Fruit fly (Drosophila melanogaster) whole organism, embryonic: ENCODE data around the gene CG11882.

Source experiments
- Bdp1 ChIP-seq: fragments of 200-800 bp; sonication (Bioruptor generic); optimal IDR thresholded peaks from 3 replicates; lab custom pipeline; 2016; ENCODE audit warnings: missing biosample characterization, missing genetic modification characterization
- CG11456 ChIP-seq: fragments of 200-800 bp; sonication (Bioruptor generic); IDR thresholded peaks from 3 replicates; pipeline ENCODE4 v1.3.6; 2022; ENCODE audit warnings: missing biosample characterization, missing genetic modification characterization
- CG11695 ChIP-seq: fragments of 200-800 bp; sonication (Bioruptor generic); IDR thresholded peaks from 3 replicates; pipeline ENCODE4 v1.3.6; 2022; ENCODE audit warnings: missing biosample characterization, missing genetic modification characterization
- CG12219 ChIP-seq: fragments of 200-800 bp; sonication (Bioruptor generic); optimal IDR thresholded peaks from 3 replicates; lab custom pipeline; 2018; ENCODE audit warnings: missing biosample characterization, mild to moderate bottlenecking, missing genetic modification characterization
- CG12391 ChIP-seq: fragments of 200-800 bp; sonication (Bioruptor generic); optimal IDR thresholded peaks from 3 replicates; lab custom pipeline; 2018; ENCODE audit warnings: missing biosample characterization, mild to moderate bottlenecking, missing genetic modification characterization, moderate library complexity
- CG13287 ChIP-seq: fragments of 200-800 bp; sonication (Bioruptor generic); IDR thresholded peaks from 2 replicates; pipeline ENCODE4 v1.3.6; 2022; ENCODE audit warnings: missing biosample characterization, missing genetic modification characterization; ENCODE audit not compliant: partially characterized antibody
- CG13424 ChIP-seq: fragments of 200-800 bp; sonication (Bioruptor generic); optimal IDR thresholded peaks from 2 replicates; lab custom pipeline; 2019; ENCODE audit warnings: missing biosample characterization, mild to moderate bottlenecking, missing genetic modification characterization, moderate library complexity
- CG15269 ChIP-seq: fragments of 200-800 bp; sonication (Bioruptor generic); optimal IDR thresholded peaks from 2 replicates; lab custom pipeline; 2018; ENCODE audit warnings: missing biosample characterization, mild to moderate bottlenecking, missing genetic modification characterization, moderate library complexity
- CG1529 ChIP-seq: fragments of 200-800 bp; sonication (Bioruptor generic); optimal IDR thresholded peaks from 3 replicates; lab custom pipeline; 2018; ENCODE audit warnings: missing biosample characterization, missing genetic modification characterization
- CG17802 ChIP-seq: fragments of 200-800 bp; sonication (Bioruptor generic); optimal IDR thresholded peaks from 2 replicates; lab custom pipeline; 2018; ENCODE audit warnings: missing biosample characterization, mild to moderate bottlenecking, missing genetic modification characterization, moderate library complexity
- CG18476 ChIP-seq: fragments of 200-800 bp; sonication (Bioruptor generic); optimal IDR thresholded peaks from 2 replicates; lab custom pipeline; 2016; ENCODE audit warnings: missing biosample characterization, mild to moderate bottlenecking, missing genetic modification characterization
- CG18619 ChIP-seq: fragments of 200-800 bp; sonication (Bioruptor generic); optimal IDR thresholded peaks from 3 replicates; lab custom pipeline; 2017; ENCODE audit warnings: missing biosample characterization, mild to moderate bottlenecking, missing genetic modification characterization
- CG18764 ChIP-seq: fragments of 200-800 bp; sonication (Bioruptor generic); optimal IDR thresholded peaks from 3 replicates; lab custom pipeline; 2016; ENCODE audit warnings: missing biosample characterization, missing genetic modification characterization
- CG2120 ChIP-seq: fragments of 200-800 bp; sonication (Bioruptor generic); optimal IDR thresholded peaks from 3 replicates; lab custom pipeline; 2016; ENCODE audit warnings: missing biosample characterization, missing genetic modification characterization
- CG3838 ChIP-seq: fragments of 200-800 bp; sonication (Bioruptor generic); optimal IDR thresholded peaks from 3 replicates; lab custom pipeline; 2016; ENCODE audit warnings: missing biosample characterization, missing genetic modification characterization
- CG3847 ChIP-seq: fragments of 200-800 bp; sonication (Bioruptor generic); IDR thresholded peaks from 2 replicates; pipeline ENCODE4 v1.3.6; 2022; ENCODE audit warnings: missing biosample characterization, missing genetic modification characterization
- CG4424 ChIP-seq: fragments of 200-800 bp; sonication (Bioruptor generic); optimal IDR thresholded peaks from 3 replicates; lab custom pipeline; 2016; ENCODE audit warnings: missing biosample characterization, missing genetic modification characterization
- CG6175 ChIP-seq: fragments of 200-800 bp; sonication (Bioruptor generic); IDR thresholded peaks from 3 replicates; pipeline ENCODE4 v1.3.6; 2022; ENCODE audit warnings: missing biosample characterization, missing genetic modification characterization
- CG7928 ChIP-seq: fragments of 200-800 bp; sonication (Bioruptor generic); optimal IDR thresholded peaks from 2 replicates; lab custom pipeline; 2017; ENCODE audit warnings: missing biosample characterization, mild to moderate bottlenecking, missing genetic modification characterization
- CG8924 ChIP-seq: fragments of 200-800 bp; optimal IDR thresholded peaks from 3 replicates; lab custom pipeline; 2019; ENCODE audit warnings: missing biosample characterization, mild to moderate bottlenecking, missing genetic modification characterization, moderate library complexity
- CrebB ChIP-seq: fragments of 200-800 bp; sonication (Bioruptor generic); optimal IDR thresholded peaks from 3 replicates; lab custom pipeline; 2018; ENCODE audit warnings: missing biosample characterization, mild to moderate bottlenecking, missing genetic modification characterization
- D ChIP-seq, 2 experiments: fragments of 200-800 bp in 1 of 2; fragments of >200 bp in 1 of 2; sonication (Bioruptor generic) in 1 of 2; optimal IDR thresholded peaks; 2 replicates in 1 of 2; 3 replicates in 1 of 2; lab custom pipeline; 2017; ENCODE audit warnings: mild to moderate bottlenecking in 1 of 2, missing biosample characterization in 1 of 2, missing genetic modification characterization in 1 of 2, missing genetic modification reagents in 1 of 2
- Deaf1 ChIP-seq: fragments of 200-800 bp; optimal IDR thresholded peaks from 3 replicates; lab custom pipeline; 2019; ENCODE audit warnings: missing biosample characterization, mild to moderate bottlenecking, missing genetic modification characterization, moderate library complexity
- HLH3B ChIP-seq: fragments of 200-800 bp; sonication (Bioruptor generic); IDR thresholded peaks from 2 replicates; pipeline ENCODE4 v1.3.6; 2022; ENCODE audit warnings: missing biosample characterization, missing genetic modification characterization
- Hr51 ChIP-seq, 2 experiments: fragments of 200-800 bp; sonication (Bioruptor generic); optimal IDR thresholded peaks; 2 replicates in 1 of 2; 3 replicates in 1 of 2; lab custom pipeline; 2016 to 2018; ENCODE audit warnings: missing biosample characterization in 2 of 2, missing genetic modification characterization in 2 of 2, mild to moderate bottlenecking in 1 of 2, moderate library complexity in 1 of 2
- Med ChIP-seq: fragments of 200-800 bp; sonication (Bioruptor generic); peaks from one replicate; lab custom pipeline; 2016; ENCODE audit warnings: missing biosample characterization, missing genetic modification characterization, mild to moderate bottlenecking, inconsistent platforms, moderate library complexity
- NFAT ChIP-seq: fragments of 200-800 bp; sonication (Bioruptor generic); IDR thresholded peaks from 2 replicates; pipeline ENCODE4 v1.3.6; 2022; ENCODE audit warnings: missing biosample characterization, missing genetic modification characterization
- NK7.1 ChIP-seq: fragments of 200-800 bp; sonication (Bioruptor generic); optimal IDR thresholded peaks from 3 replicates; lab custom pipeline; 2016; ENCODE audit warnings: missing biosample characterization, missing genetic modification characterization
- Oaz ChIP-seq: fragments of 200-800 bp; sonication (Bioruptor generic); IDR thresholded peaks from 2 replicates; pipeline ENCODE4 v1.3.6; 2022; ENCODE audit warnings: missing biosample characterization, missing genetic modification characterization
- Sox102F ChIP-seq: fragments of 200-800 bp; sonication (Bioruptor generic); optimal IDR thresholded peaks from 2 replicates; lab custom pipeline; 2018; ENCODE audit warnings: missing biosample characterization, mild to moderate bottlenecking, missing genetic modification characterization, moderate library complexity
- Trl ChIP-seq, 3 experiments: fragments of >200 bp in 2 of 3; fragments of 200-800 bp in 1 of 3; sonication (Bioruptor generic) in 1 of 3; optimal IDR thresholded peaks; 2 replicates in 1 of 3; 3 replicates in 2 of 3; lab custom pipeline; 2016 to 2017; ENCODE audit warnings: missing biosample characterization in 1 of 3, missing genetic modification characterization in 1 of 3
- abd-A ChIP-seq: fragments of 200-800 bp; sonication (Bioruptor generic); optimal IDR thresholded peaks from 3 replicates; lab custom pipeline; 2019; ENCODE audit warnings: missing biosample characterization, mild to moderate bottlenecking, missing genetic modification characterization, moderate library complexity
- br ChIP-seq: fragments of >200 bp; optimal IDR thresholded peaks from 2 replicates; lab custom pipeline; 2017
- bsh ChIP-seq, 2 experiments: fragments of 200-800 bp; sonication (Bioruptor generic); optimal IDR thresholded peaks; 2 replicates each; lab custom pipeline; 2017 to 2018; ENCODE audit warnings: mild to moderate bottlenecking in 2 of 2, missing biosample characterization in 2 of 2, missing genetic modification characterization in 2 of 2, moderate library complexity in 1 of 2
- cas ChIP-seq: fragments of 200-800 bp; sonication (Bioruptor generic); IDR thresholded peaks from 2 replicates; pipeline ENCODE4 v1.3.6; 2022; ENCODE audit warnings: missing biosample characterization, missing genetic modification characterization
- dysf ChIP-seq: fragments of 200-800 bp; sonication (Bioruptor generic); IDR thresholded peaks from 3 replicates; pipeline ENCODE4 v1.3.6; 2022; ENCODE audit warnings: missing biosample characterization, missing genetic modification characterization
- ems ChIP-seq: fragments of 200-800 bp; sonication (Bioruptor generic); optimal IDR thresholded peaks from 3 replicates; lab custom pipeline; 2016; ENCODE audit warnings: missing biosample characterization, missing genetic modification characterization
- gcm2 ChIP-seq: fragments of 200-800 bp; sonication (Bioruptor generic); optimal IDR thresholded peaks from 2 replicates; lab custom pipeline; 2016; ENCODE audit warnings: missing biosample characterization, missing genetic modification characterization
- gsb-n ChIP-seq: fragments of 200-800 bp; sonication (Bioruptor generic); optimal IDR thresholded peaks from 3 replicates; lab custom pipeline; 2018; ENCODE audit warnings: missing biosample characterization, mild to moderate bottlenecking, missing genetic modification characterization
- h ChIP-seq: fragments of >200 bp; optimal IDR thresholded peaks from 2 replicates; lab custom pipeline; 2017
- hbn ChIP-seq: fragments of 200-800 bp; sonication (Bioruptor generic); IDR thresholded peaks from 2 replicates; pipeline ENCODE4 v1.3.6; 2022; ENCODE audit warnings: missing biosample characterization, missing genetic modification characterization; ENCODE audit not compliant: partially characterized antibody
- kah ChIP-seq: fragments of 200-800 bp; sonication (Bioruptor generic); optimal IDR thresholded peaks from 2 replicates; lab custom pipeline; 2018; ENCODE audit warnings: missing biosample characterization, mild to moderate bottlenecking, missing genetic modification characterization
- kay ChIP-seq: fragments of 200-800 bp; sonication (Bioruptor generic); optimal IDR thresholded peaks from 2 replicates; lab custom pipeline; 2016; ENCODE audit warnings: missing biosample characterization, missing genetic modification characterization
- mam ChIP-seq: fragments of 200-800 bp; sonication (Bioruptor generic); optimal IDR thresholded peaks from 3 replicates; lab custom pipeline; 2016; ENCODE audit warnings: missing biosample characterization, missing genetic modification characterization
- odd ChIP-seq: fragments of 200-800 bp; sonication (Bioruptor generic); optimal IDR thresholded peaks from 2 replicates; lab custom pipeline; 2017; ENCODE audit warnings: missing biosample characterization, mild to moderate bottlenecking, missing genetic modification characterization
- pum ChIP-seq: fragments of 200-800 bp; sonication (Bioruptor generic); optimal IDR thresholded peaks from 2 replicates; lab custom pipeline; 2016; ENCODE audit warnings: missing biosample characterization, missing genetic modification characterization
- scrt ChIP-seq: fragments of 200-800 bp; sonication (Bioruptor generic); optimal IDR thresholded peaks from 2 replicates; lab custom pipeline; 2018; ENCODE audit warnings: missing biosample characterization, mild to moderate bottlenecking, missing genetic modification characterization, moderate library complexity
- vfl ChIP-seq: fragments of 200-800 bp; sonication (Bioruptor generic); optimal IDR thresholded peaks from 2 replicates; lab custom pipeline; 2016; ENCODE audit warnings: missing biosample characterization, missing genetic modification characterization
- zen2 ChIP-seq: fragments of 200-800 bp; sonication (Bioruptor generic); IDR thresholded peaks from 3 replicates; pipeline ENCODE4 v1.3.6; 2022; ENCODE audit warnings: missing biosample characterization, missing genetic modification characterization; ENCODE audit not compliant: partially characterized antibody

The CG11882 gene

dm6 chr3R:29112398-29113150 is 35.4 kb downstream of the CG11882 start, which contains the start of the genes alpha-Man-Ib and Pdhb (continued):
- TF ChIP-seq kay (peak; percentile 59), CG12391 (tag; lab: Kevin White, UChicago) (peak; percentile 90), pum (GFP tag; lab: Kevin White, UChicago) (peak; percentile 62), CG11456 (GFP tag; lab: Robert Waterston, UW) (peak; percentile 90), ems (GFP tag; lab: Kevin White, UChicago) (peak; percentile 42), Deaf1 (tag; lab: Kevin White, UChicago) (no peak), Oaz (peak; percentile 59; the same call in 1 of the 2 replicates), Hr51 (GFP tag; optimal IDR thresholded peaks at IDR 0.05; lab: Kevin White, UChicago) (peak in 1 of 2 experiments; percentile 60), CG13424 (tag; lab: Kevin White, UChicago) (peak; percentile 87), gsb-n (no peak), cas (GFP tag; lab: Robert Waterston, UW) (peak; percentile 76), bsh (GFP tag; optimal IDR thresholded peaks at IDR 0.05; lab: Kevin White, UChicago) (peak in 1 of 2 experiments; percentile 72), CG6175 (peak; percentile 67; the same call in 1 of the 3 replicates), Trl (optimal IDR thresholded peaks at IDR 0.05; lab: Kevin White, UChicago) (no peak), Trl (GFP tag; optimal IDR thresholded peaks at IDR 0.05; lab: Kevin White, UChicago) (peak; percentile 33), scrt (peak; percentile 57), vfl (peak; percentile 26), dysf (peak; percentile 81), CG1529 (GFP tag; lab: Kevin White, UChicago) (no peak), CG15269 (tag; lab: Kevin White, UChicago) (no peak), CG2120 (GFP tag; lab: Kevin White, UChicago) (peak; percentile 83), abd-A (no peak), mam (GFP tag; lab: Kevin White, UChicago) (peak; percentile 74), hbn (GFP tag; lab: Robert Waterston, UW) (no peak), CG8924 (tag; lab: Kevin White, UChicago) (peak; percentile 66), CrebB (tag; lab: Kevin White, UChicago) (peak; percentile 45), Med (peak; percentile 90), CG3838 (GFP tag; lab: Kevin White, UChicago) (no peak), HLH3B (peak; percentile 70; the same call in 1 of the 2 replicates), br (lab: Kevin White, UChicago) (no peak), CG12219 (GFP tag; lab: Kevin White, UChicago) (peak; percentile 6), CG13287 (peak; percentile 56), Bdp1 (GFP tag; lab: Kevin White, UChicago) (no peak), gcm2 (GFP tag; lab: Kevin White, UChicago) (no peak), odd (GFP tag; lab: Kevin White, UChicago) (no peak), Sox102F (GFP tag; lab: Kevin White, UChicago) (no peak), D (optimal IDR thresholded peaks at IDR 0.05; lab: Kevin White, UChicago) (no peak), D (GFP tag; optimal IDR thresholded peaks at IDR 0.05; lab: Kevin White, UChicago) (peak; percentile 66), NK7.1 (GFP tag; lab: Kevin White, UChicago) (no peak), CG18619 (GFP tag; lab: Kevin White, UChicago) (peak; percentile 71), CG4424 (GFP tag; lab: Kevin White, UChicago) (peak; percentile 81), CG17802 (tag; lab: Kevin White, UChicago) (peak; percentile 42), CG3847 (GFP tag; lab: Robert Waterston, UW) (peak; percentile 93), NFAT (GFP tag; lab: Robert Waterston, UW) (peak; percentile 83), CG7928 (GFP tag; lab: Kevin White, UChicago) (peak; percentile 95), CG18764 (GFP tag; lab: Kevin White, UChicago) (peak; percentile 63), zen2 (GFP tag; lab: Robert Waterston, UW) (no peak), kah (GFP tag; lab: Kevin White, UChicago) (no peak), CG18476 (GFP tag; lab: Kevin White, UChicago) (peak; percentile 8), CG11695 (peak; percentile 57; the same call in 1 of the 3 replicates), h (lab: Kevin White, UChicago) (no peak)
